Fruit fly (Drosophila melanogaster): Measurements from ENCODE around the gene Eig71Ei.

dm6 chr3L:15624097-15624496, 35.4 kb upstream of the Eig71Ei start:
- no peak for TF ChIP-seq psq (optimal IDR thresholded peaks at IDR 0.05)
- TF ChIP-seq Sin3A (optimal IDR thresholded peaks at IDR 0.05): no peak
